Fruit fly (Drosophila melanogaster): ENCODE measurements around the gene nej.
A peak's percentile ranks its signal among the peaks of the same experiment; 100 is the strongest.

The nej gene

DNA sequence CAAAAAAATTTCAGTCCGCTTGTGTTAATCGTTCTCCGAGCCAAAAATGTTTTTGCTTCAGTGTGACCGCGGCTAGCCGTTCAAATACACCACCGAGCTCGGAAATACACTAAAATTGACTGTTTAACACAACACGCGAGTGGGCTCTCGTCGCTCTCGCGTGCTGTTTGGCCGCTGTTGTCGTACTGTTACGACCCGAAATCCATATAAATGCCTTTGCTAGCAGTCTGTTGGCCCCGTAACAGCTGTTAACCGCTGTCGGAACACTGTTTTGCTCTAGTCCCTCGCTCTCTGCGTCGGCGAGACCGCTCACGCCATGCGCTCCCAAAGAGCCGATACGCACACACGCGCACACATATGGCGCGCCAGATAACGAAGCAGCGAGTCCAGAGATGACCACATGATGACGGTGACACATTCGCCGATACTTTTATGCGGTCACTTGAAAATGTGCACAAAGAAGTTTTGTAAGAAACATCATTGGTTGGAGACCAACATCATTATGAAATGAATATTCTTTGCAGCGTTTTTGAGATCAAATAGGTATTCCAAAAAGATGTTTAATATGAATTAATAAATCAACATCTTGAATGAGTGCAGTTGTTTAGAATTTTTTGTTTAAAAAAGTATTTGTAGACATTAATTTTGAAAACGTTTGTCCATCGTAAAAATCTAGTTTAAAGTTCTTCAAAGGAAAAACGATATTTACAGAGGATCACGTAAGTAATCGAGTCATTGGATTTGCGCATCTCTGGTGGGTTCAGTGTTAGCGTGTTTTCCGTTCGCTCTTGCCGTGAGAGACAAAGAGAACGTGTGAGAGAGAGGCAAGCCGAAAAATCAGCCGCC is 1.1 kb downstream of the nej start (continued):
- TF ChIP-seq CG6276 (GFP tag; optimal IDR thresholded peaks at IDR 0.05) = peak; percentile 9
- no peak for TF ChIP-seq Eip93F (GFP tag; optimal IDR thresholded peaks at IDR 0.05)
- peak; percentile 12 for TF ChIP-seq spab (GFP tag; optimal IDR thresholded peaks at IDR 0.05)
- peak; percentile 23 for TF ChIP-seq achi (GFP tag; optimal IDR thresholded peaks at IDR 0.05)
- peak; percentile 20 for TF ChIP-seq vri (GFP tag; optimal IDR thresholded peaks at IDR 0.05)
- TF ChIP-seq Met (GFP tag; optimal IDR thresholded peaks at IDR 0.05) = peak; percentile 65
- peak; percentile 57 for TF ChIP-seq OdsH (GFP tag; optimal IDR thresholded peaks at IDR 0.05)
- TF ChIP-seq net (GFP tag; optimal IDR thresholded peaks at IDR 0.05) = peak; percentile 30
- TF ChIP-seq cyc (GFP tag; optimal IDR thresholded peaks at IDR 0.05) = peak; percentile 43
- no peak for TF ChIP-seq CG1621 (tag; optimal IDR thresholded peaks at IDR 0.05)
- peak; percentile 34 for TF ChIP-seq CG6792 (GFP tag; optimal IDR thresholded peaks at IDR 0.05)
- TF ChIP-seq dac (GFP tag; optimal IDR thresholded peaks at IDR 0.05) = no peak
- peak; percentile 70 for TF ChIP-seq CG32006 (GFP tag; optimal IDR thresholded peaks at IDR 0.05)
- peak; percentile 21 for TF ChIP-seq CG34406 (GFP tag; optimal IDR thresholded peaks at IDR 0.05)
- peak; percentile 48 for TF ChIP-seq CG10631 (GFP tag; optimal IDR thresholded peaks at IDR 0.05)
- no peak for TF ChIP-seq fkh (GFP tag; optimal IDR thresholded peaks at IDR 0.05)
- TF ChIP-seq Sox14 (GFP tag; optimal IDR thresholded peaks at IDR 0.05) = peak; percentile 70
- no peak for TF ChIP-seq CG3919 (GFP tag; optimal IDR thresholded peaks at IDR 0.05)
- TF ChIP-seq CG7368 (GFP tag; optimal IDR thresholded peaks at IDR 0.05) = peak; percentile 11
- TF ChIP-seq fd59A (GFP tag; optimal IDR thresholded peaks at IDR 0.05) = peak; percentile 43
- TF ChIP-seq Hr4 (GFP tag; optimal IDR thresholded peaks at IDR 0.05) = peak; percentile 48
- peak; percentile 53 for TF ChIP-seq CG6808 (GFP tag; optimal IDR thresholded peaks at IDR 0.05)
- TF ChIP-seq salr (GFP tag; optimal IDR thresholded peaks at IDR 0.05) = peak in 1 of 2 experiments; percentile 66
- peak; percentile 47 for TF ChIP-seq CG8632 (GFP tag; optimal IDR thresholded peaks at IDR 0.05)
- peak; percentile 46 for TF ChIP-seq CG8319 (GFP tag; optimal IDR thresholded peaks at IDR 0.05)
- TF ChIP-seq lz (GFP tag; optimal IDR thresholded peaks at IDR 0.05) = peak; percentile 64
- TF ChIP-seq ss (GFP tag; optimal IDR thresholded peaks at IDR 0.05) = peak in 1 of 2 experiments; percentile 13
- peak; percentile 4 for TF ChIP-seq Blimp-1 (GFP tag; optimal IDR thresholded peaks at IDR 0.05)
- no peak for TF ChIP-seq CG16779 (tag; optimal IDR thresholded peaks at IDR 0.05)
- TF ChIP-seq Gug (GFP tag; IDR thresholded peaks at IDR 0.05) = no peak
- no peak for TF ChIP-seq CG6854 (GFP tag; optimal IDR thresholded peaks at IDR 0.05)
- peak; percentile 41 for TF ChIP-seq CG10669 (GFP tag; optimal IDR thresholded peaks at IDR 0.05)
- no peak for TF ChIP-seq fd85E (GFP tag; optimal IDR thresholded peaks at IDR 0.05)
- TF ChIP-seq Sox102F (GFP tag; optimal IDR thresholded peaks at IDR 0.05) = peak; percentile 31

DNA sequence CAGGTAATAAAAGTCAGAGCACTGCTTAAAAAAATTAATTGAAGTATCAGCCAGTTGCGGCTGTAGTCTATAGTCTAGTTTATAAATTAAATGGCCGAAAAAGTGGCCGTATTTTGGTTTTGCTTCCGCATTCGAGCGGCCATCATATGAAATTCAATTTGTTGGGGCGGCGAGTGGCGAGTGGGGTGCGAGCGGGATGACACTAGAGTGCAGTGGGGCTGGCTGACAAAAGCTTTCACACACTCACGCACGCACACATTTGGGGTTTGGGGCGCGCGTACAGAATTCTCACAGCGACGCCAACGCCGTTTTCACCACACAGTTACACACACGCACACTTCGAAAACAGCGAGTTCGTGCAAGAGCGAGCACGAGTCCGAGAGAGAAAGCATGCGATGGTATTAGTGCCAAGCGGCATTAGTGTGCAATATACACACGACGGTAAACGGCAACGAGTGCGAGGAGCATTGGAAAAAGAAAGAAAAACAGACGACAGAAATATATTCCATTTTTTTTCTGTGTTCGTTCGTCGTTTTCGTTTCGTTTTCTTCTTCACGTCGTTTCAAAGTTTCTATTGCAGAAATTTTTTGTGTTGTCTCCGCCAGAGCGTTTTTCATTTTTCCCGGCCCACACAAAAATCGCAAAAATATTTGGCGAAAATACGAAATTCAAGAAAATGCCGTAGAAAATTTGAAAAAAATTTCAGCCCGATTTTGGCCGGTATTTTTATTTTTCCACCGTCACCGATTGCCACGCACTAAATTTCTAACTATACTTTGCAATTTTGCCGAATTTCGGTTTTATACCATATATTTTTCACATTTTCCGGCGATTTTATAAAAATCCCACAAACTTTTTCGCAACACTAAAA is 1.9 kb downstream of the nej start:
- TF ChIP-seq eg (GFP tag; IDR thresholded peaks at IDR 0.05) (peak; percentile 93), CG15336 (GFP tag; IDR thresholded peaks at IDR 0.05) (peak; percentile 76), achi (GFP tag; optimal IDR thresholded peaks at IDR 0.05) (peak; percentile 34), pdm3 (GFP tag; optimal IDR thresholded peaks at IDR 0.05) (peak; percentile 55), Hr38 (GFP tag; optimal IDR thresholded peaks at IDR 0.05) (no peak), Sox15 (GFP tag; optimal IDR thresholded peaks at IDR 0.05) (no peak), CG6163 (GFP tag; IDR thresholded peaks at IDR 0.05) (peak; percentile 94), topi (GFP tag; optimal IDR thresholded peaks at IDR 0.05) (no peak), CG34406 (GFP tag; optimal IDR thresholded peaks at IDR 0.05) (no peak), CG8319 (GFP tag; optimal IDR thresholded peaks at IDR 0.05) (no peak), CG11762 (GFP tag; optimal IDR thresholded peaks at IDR 0.05; ENCODE audit: insufficient read depth) (peak; percentile 36), Eip78C (GFP tag) (peak; percentile 65), CG16779 (tag; optimal IDR thresholded peaks at IDR 0.05) (peak; percentile 80), Eip93F (GFP tag; optimal IDR thresholded peaks at IDR 0.05) (no peak), CG6808 (GFP tag; optimal IDR thresholded peaks at IDR 0.05) (peak; percentile 73), ss (GFP tag; optimal IDR thresholded peaks at IDR 0.05) (peak; percentile 68 to 84), CG6276 (GFP tag; optimal IDR thresholded peaks at IDR 0.05) (peak; percentile 74), CG1621 (tag; optimal IDR thresholded peaks at IDR 0.05) (peak; percentile 84), CG11902 (GFP tag; optimal IDR thresholded peaks at IDR 0.05) (no peak), CG10669 (GFP tag; optimal IDR thresholded peaks at IDR 0.05) (peak; percentile 74), Hr39 (GFP tag; optimal IDR thresholded peaks at IDR 0.05) (no peak), svp (GFP tag) (peak; percentile 54), CG3919 (GFP tag; optimal IDR thresholded peaks at IDR 0.05) (peak; percentile 41), Lpt (GFP tag; optimal IDR thresholded peaks at IDR 0.05) (peak; percentile 70)

Data from whole organism, prepupa.